Worm (Caenorhabditis elegans): ENCODE results near the gene K08D8.3.

- TF ChIP-seq nhr-11 (tag; optimal IDR thresholded peaks at IDR 0.05) (no peak), ztf-4 (tag; optimal IDR thresholded peaks at IDR 0.05) (no peak), lsy-2 (tag; optimal IDR thresholded peaks at IDR 0.05) (no peak)
These were observed 34.8 kb upstream of the K08D8.3 start, which contains the start of gene dod-24 for ce11 chrIV:12941254-12941653.

Data from whole organism, L2 larva.